Worm (Caenorhabditis elegans) whole organism, dauer: ENCODE measurements around the gene H40L08.7.

Experiments
- unc-62 ChIP-seq: sonication (generic microtip); optimal IDR thresholded peaks from 2 replicates; lab custom pipeline; 2017; ENCODE audit warnings: missing biosample characterization, missing genetic modification reagents, missing genetic modification characterization

The H40L08.7 gene

DNA sequence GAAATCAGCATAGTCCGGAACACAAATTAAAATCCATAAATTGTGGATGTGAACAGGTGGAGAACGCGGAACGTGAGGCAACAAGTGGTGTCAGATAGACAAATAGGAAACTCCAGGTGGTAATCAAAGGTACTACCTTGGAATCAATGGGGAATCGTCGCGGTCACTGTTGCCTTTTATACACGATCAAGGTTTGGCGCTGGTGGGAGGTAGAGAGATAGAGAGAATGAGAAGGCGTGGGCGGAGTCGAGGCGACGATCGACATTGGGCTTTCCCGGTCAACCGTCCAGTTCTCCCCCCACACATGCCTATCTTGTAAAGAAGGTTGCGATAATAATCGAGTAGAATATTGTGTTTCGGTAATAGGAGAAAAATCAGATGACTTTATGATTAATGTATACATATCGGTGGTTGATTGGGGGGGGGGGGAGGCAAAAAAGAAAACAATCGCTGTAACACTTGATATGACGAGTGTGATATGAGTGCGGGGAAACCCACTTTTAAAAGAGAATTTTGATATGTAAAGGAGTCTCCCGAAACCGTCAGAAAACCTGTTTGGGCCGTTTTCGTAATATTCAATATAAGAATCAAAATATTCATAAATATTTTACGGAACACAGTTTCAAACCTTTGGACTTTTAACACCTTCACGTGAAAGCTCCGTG lies at the start of gene H40L08.7, which contains the start of the genes H40L08.8 and H40L08.2:
Gene H40L08.7 (minus strand): TSS at position 148 of the 665 bp plus-strand sequence.
Gene H40L08.8 (minus strand): TSS at position 37 of the 665 bp plus-strand sequence.
Gene H40L08.2 (minus strand): TSS at position 148 of the 665 bp plus-strand sequence.
- TF ChIP-seq unc-62 (GFP tag; lab: Kevin White, UChicago) = no peak

DNA sequence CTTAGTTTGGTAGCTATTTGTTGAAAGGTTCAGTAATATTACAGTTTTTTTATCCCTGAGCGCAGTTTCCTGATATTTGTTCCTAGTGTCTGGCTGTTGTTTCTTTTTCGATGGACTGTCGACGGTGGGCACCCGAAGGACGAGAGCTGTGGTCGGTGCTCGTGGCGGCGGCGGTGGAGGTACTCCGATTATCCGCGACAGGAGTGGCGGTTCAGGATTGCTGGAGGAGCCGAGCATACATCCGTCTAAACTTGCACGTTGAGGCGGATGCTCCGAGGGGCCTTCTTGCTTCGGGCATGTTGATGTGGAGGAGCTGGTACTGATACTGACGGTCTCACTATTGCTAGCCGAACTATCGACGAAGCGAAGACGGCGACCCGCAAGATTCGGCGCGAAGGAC lies 49.8 kb upstream of the H40L08.7 start:
- no peak for TF ChIP-seq unc-62 (GFP tag; lab: Kevin White, UChicago)

ce11 chrX:15126736-15127135 lies 49.2 kb upstream of the H40L08.7 start:
- TF ChIP-seq unc-62 (GFP tag; lab: Kevin White, UChicago) = no peak

DNA sequence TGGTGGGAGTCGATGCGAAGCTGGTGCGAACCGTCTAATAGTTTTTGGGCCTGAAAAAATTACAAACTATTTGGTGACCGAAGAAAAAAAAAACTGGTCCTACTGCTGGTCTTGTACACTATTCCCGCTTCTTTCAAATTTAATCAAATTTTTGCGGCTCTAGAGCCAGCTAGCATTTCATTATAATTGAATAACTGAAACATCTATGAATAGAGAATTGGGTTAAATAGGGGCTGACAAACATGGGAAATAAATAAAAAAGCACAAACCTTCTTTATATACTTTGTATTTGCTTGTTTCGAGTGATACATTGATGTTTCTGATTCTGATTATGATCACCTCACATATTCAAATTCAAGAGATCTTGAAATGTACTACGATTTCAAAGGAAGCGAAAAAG lies 47.6 kb upstream of the H40L08.7 start:
- no peak for TF ChIP-seq unc-62 (GFP tag; lab: Kevin White, UChicago)

DNA sequence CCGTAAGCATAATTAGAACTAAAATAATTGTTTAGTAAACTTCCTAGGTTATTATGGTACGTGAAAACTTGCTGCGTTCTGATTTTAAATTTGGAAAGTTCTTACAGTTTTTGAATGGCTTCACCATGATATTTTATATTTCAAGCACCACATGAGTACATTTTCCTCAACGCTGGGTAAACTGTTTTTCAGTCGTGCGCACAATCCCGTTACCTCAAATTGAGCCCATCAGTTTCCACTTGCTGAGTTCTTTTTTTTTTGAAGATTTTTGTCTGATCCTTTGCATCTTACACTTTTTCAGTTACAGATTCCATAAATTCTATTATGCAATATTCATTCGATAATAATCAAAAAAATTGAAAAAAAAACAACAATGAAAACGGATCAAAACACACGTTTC lies 43.0 kb upstream of the H40L08.7 start:
- TF ChIP-seq unc-62 (GFP tag; lab: Kevin White, UChicago) = no peak

- no peak for TF ChIP-seq unc-62 (GFP tag; lab: Kevin White, UChicago)
Measured at ce11 chrX:15116514-15116913, 39.0 kb upstream of the H40L08.7 start, which contains the start of gene R07D5.2. Gene R07D5.2, minus strand, starts transcription at chrX:15116614.

ce11 chrX:15115748-15116147 lies 38.2 kb upstream of the H40L08.7 start:
- TF ChIP-seq unc-62 (GFP tag; lab: Kevin White, UChicago) = no peak

DNA sequence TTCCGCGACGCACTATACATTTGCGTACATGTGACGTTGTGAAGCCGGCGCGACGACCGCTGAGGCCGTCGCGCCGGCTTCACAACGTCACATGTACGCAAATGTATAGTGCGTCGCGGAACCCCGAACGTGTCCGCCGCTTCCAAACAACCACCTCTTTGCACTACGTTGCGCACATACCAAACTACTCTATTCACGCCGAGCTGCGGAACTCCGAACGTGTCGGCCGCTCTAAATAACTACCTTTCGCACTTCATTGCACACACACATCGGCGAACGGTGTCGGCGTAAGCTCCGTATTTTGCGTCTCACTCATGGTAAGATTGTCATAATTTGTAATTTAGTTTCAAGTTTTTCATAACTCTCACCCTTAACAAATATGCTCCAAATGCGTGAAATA lies 34.6 kb upstream of the H40L08.7 start:
- no peak for TF ChIP-seq unc-62 (GFP tag; lab: Kevin White, UChicago)

- TF ChIP-seq unc-62 (GFP tag; lab: Kevin White, UChicago) = no peak
Measured at ce11 chrX:15107747-15108252, 30.3 kb upstream of the H40L08.7 start, which contains the start of gene mlt-9. Gene mlt-9, minus strand, starts transcription at chrX:15107797.

DNA sequence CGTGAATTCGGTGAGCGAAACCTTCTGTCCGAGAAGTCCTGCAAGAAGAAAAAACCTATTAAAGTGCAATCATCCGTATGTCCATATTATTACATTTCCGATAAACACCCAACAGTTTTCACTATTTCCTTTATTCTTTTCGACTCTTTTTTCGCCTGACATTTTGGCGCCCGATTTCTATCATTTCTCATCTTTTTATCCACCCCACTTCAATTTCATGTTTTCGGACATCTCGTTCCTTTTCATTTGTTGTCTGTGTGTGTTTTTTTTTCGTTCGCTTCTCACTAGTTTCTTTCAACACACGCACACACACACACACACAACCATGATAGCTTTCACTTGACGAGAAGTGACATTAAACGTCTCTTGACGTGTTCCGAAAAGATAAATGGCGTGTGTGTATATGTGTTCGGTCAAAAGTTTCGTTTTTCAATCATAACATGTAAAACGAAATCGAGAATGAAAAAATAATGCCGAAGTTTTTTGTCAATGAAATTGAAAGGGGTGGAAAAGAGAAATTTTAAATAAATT lies 27.5 kb upstream of the H40L08.7 start:
- no peak for TF ChIP-seq unc-62 (GFP tag; lab: Kevin White, UChicago)

- TF ChIP-seq unc-62 (GFP tag; lab: Kevin White, UChicago) = no peak
Measured at ce11 chrX:15103481-15103880, 25.9 kb upstream of the H40L08.7 start.

DNA sequence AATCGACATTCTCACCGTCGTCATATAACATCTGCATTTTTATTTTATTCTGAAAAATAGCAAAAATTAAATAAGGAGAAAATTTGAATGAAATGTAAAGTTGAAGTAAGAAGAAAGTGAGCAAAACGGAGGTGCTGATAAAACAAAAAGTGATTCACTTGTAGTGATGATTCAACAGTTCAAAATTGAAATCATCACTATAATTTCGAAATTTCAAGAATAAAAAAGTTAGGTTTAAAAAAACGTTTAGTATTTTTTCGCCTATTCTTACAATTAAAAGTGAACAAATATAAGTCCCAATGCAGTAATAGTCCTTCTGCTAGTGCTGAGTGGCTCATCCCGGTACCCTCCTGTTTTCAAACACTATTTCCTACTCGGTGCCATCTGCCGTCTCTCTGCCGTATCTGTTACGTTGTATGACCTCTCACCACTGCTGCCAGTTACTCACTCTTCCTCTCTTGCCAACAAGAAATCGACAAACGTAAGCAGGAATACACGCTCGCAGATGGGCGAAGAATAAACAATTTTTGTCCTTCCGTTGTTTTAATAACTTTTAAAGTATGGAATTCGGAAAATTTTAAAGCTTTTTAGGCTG lies 22.9 kb upstream of the H40L08.7 start, which contains the start of gene dhhc-1:
Gene dhhc-1 (minus strand): TSS at position 51 of the 595 bp plus-strand sequence.
- no peak for TF ChIP-seq unc-62 (GFP tag; lab: Kevin White, UChicago)

DNA sequence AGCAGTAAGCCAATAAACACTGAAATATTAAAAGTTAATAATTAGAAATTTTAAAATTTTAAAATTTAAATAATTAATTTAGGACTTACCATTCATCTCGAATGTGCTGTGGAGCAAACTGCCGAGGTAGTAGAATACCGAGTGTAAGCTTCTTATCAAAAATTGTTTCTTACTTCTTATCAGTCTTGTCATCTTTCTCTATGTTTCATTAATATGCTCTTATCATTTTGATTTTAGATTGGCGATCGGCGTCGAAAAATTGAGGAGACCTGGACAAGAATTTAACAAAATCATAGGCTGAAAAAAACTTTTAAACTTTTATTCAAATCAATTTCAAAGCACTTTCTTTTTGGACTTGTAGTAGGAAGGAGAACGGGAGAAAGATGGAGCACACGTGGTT lies 20.2 kb upstream of the H40L08.7 start, which contains the start of gene F09B12.3:
Gene F09B12.3 (minus strand): TSS at position 192 of the 400 bp plus-strand sequence.
- TF ChIP-seq unc-62 (GFP tag; lab: Kevin White, UChicago) = no peak

- TF ChIP-seq unc-62 (GFP tag; lab: Kevin White, UChicago) = no peak
Measured at ce11 chrX:15096277-15096676, 18.7 kb upstream of the H40L08.7 start.

DNA sequence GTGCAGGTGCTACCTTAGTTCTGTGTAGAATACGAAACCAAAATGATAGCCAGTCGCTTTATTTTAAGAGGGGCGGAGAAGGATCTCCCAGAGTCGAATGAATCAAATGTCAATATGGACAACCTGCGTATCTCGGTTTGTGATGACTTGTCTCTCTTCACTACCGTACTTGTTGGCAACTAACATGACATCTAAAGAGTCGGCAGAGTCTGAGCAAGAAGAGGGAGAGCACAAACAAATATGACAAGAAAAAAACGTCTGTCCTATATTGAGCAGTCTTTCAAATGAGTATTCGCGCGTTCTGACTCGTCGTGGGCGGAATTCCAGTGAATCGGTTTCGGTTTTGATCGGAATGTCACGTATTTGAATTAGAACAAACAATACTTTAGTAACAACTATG lies 17.4 kb upstream of the H40L08.7 start, which contains the start of gene F09B12.7:
Gene F09B12.7 (minus strand): TSS at position 101 of the 400 bp plus-strand sequence.
- TF ChIP-seq unc-62 (GFP tag; lab: Kevin White, UChicago) = no peak
